Worm (Caenorhabditis elegans) whole organism, L4 larva: ENCODE data around the gene F18A11.5.

ENCODE experiments used
- Y48G9A.11 ChIP-seq: fragments of 200-800 bp; sonication (Bioruptor generic); IDR thresholded peaks from 2 replicates; pipeline ENCODE4 v1.3.6; 2022; ENCODE audit warnings: missing genetic modification reagents, missing genetic modification characterization, missing compliant biosample characterization
- Y5F2A.4 ChIP-seq: fragments of 200-800 bp; sonication (Bioruptor generic); optimal IDR thresholded peaks from 2 replicates; lab custom pipeline; 2018; ENCODE audit warnings: mild to moderate bottlenecking, missing genetic modification characterization, missing compliant biosample characterization
- ceh-28 ChIP-seq: fragments of 150-350 bp; optimal IDR thresholded peaks from 2 replicates; lab custom pipeline; 2014; ENCODE audit warnings: missing biosample characterization, missing genetic modification reagents, missing genetic modification characterization
- daf-16 ChIP-seq, 3 experiments: sonication (generic microtip); optimal IDR thresholded peaks; 2 replicates each; lab custom pipeline; 2016 to 2017; ENCODE audit warnings: missing genetic modification characterization in 3 of 3, missing genetic modification reagents in 3 of 3, mild to moderate bottlenecking in 2 of 3, missing compliant biosample characterization in 2 of 3, missing biosample characterization in 1 of 3, moderate library complexity in 1 of 3
- daf-19 ChIP-seq: fragments of 200-800 bp; sonication (Bioruptor generic); conservative IDR thresholded peaks from 2 replicates; pipeline ENCODE4 v1.3.6; 2022; ENCODE audit warnings: missing genetic modification characterization, missing compliant biosample characterization
- dpl-1 ChIP-seq: fragments of 150-350 bp; optimal IDR thresholded peaks from 2 replicates; lab custom pipeline; 2014; ENCODE audit warnings: missing biosample characterization, missing genetic modification reagents, missing genetic modification characterization
- fkh-10 ChIP-seq: fragments of 150-350 bp; optimal IDR thresholded peaks from 2 replicates; lab custom pipeline; 2014; ENCODE audit warnings: missing biosample characterization, missing genetic modification reagents, missing genetic modification characterization
- mxl-2 ChIP-seq: fragments of 200-800 bp; sonication (Bioruptor generic); conservative IDR thresholded peaks from 2 replicates; pipeline ENCODE4 v1.3.6; 2022; ENCODE audit warnings: missing genetic modification reagents, missing genetic modification characterization, missing compliant biosample characterization
- nhr-11 ChIP-seq: fragments of 150-350 bp; optimal IDR thresholded peaks from 2 replicates; lab custom pipeline; 2014; ENCODE audit warnings: missing biosample characterization, missing genetic modification characterization
- nhr-237 ChIP-seq: sonication (generic microtip); optimal IDR thresholded peaks from 2 replicates; lab custom pipeline; 2017; ENCODE audit warnings: missing biosample characterization, missing genetic modification characterization
- snpc-4 ChIP-seq: fragments of 150-350 bp; optimal IDR thresholded peaks from 2 replicates; lab custom pipeline; 2014; ENCODE audit warnings: missing biosample characterization, missing genetic modification characterization
- unc-130 ChIP-seq: sonication (generic microtip); optimal IDR thresholded peaks from 2 replicates; lab custom pipeline; 2016; ENCODE audit warnings: missing genetic modification reagents, missing genetic modification characterization, missing compliant biosample characterization
- unc-62 ChIP-seq, 3 experiments: fragments of 150-350 bp in 1 of 3; sonication (generic microtip); optimal IDR thresholded peaks in 2 of 3; peaks in 1 of 3; 1 replicate in 1 of 3; 2 replicates in 2 of 3; lab custom pipeline; 2014 to 2017; ENCODE audit warnings: missing biosample characterization in 3 of 3, missing genetic modification characterization in 3 of 3, missing genetic modification reagents in 3 of 3, missing genotype in 1 of 3
- ztf-11 ChIP-seq: fragments of 150-350 bp; optimal IDR thresholded peaks from 2 replicates; lab custom pipeline; 2014; ENCODE audit warnings: missing biosample characterization, missing genetic modification characterization

DNA sequence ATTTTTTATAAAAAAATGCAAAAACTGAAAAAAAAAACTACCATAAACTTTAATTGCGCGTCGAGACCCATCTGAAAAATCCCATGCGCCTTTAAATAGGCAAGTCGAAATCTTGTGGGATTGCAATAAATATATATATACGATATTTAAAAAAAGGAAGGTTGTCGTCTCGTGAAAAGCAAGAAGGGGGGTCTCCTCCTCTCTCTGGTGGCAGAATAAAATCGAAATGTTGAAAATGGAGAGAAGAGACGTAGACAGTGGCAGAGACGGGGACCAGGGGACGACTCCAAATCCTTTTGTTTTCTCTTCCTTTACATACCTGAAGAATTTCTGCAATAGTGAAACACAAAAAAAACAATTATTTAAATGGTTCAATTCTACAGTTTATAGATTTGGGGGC lies at the start of gene F18A11.5:
- TF ChIP-seq ceh-28: no peak
- no peak for TF ChIP-seq dpl-1
- no peak for TF ChIP-seq daf-16 (GFP tag; optimal IDR thresholded peaks at IDR 0.05; lab: Kevin White, UChicago)
- TF ChIP-seq daf-16 (tag; optimal IDR thresholded peaks at IDR 0.05; lab: Kevin White, UChicago): no peak
- no peak for TF ChIP-seq nhr-237
- TF ChIP-seq fkh-10 (GFP tag; lab: Kevin White, UChicago): no peak
- TF ChIP-seq Y5F2A.4 (GFP tag; lab: Kevin White, UChicago): no peak
- TF ChIP-seq unc-130: no peak
- TF ChIP-seq Y48G9A.11 (GFP tag; lab: Robert Waterston, UW): no peak
- no peak for TF ChIP-seq unc-62 (GFP tag; optimal IDR thresholded peaks at IDR 0.05 in 1 of 2; lab: Kevin White, UChicago)
- TF ChIP-seq unc-62 (tag; optimal IDR thresholded peaks at IDR 0.05; lab: Kevin White, UChicago): no peak
- TF ChIP-seq snpc-4 (tag; lab: Kevin White, UChicago): no peak
- no peak for TF ChIP-seq ztf-11 (tag; lab: Kevin White, UChicago)
- no peak for TF ChIP-seq nhr-11 (tag; lab: Kevin White, UChicago)
- no peak for TF ChIP-seq mxl-2 (GFP tag; lab: Robert Waterston, UW)
- no peak for TF ChIP-seq daf-19 (GFP tag; lab: Robert Waterston, UW)
